Worm (Caenorhabditis elegans) whole organism, early embryonic: Measurements from ENCODE around the gene osta-2.

Source experiments
- F13C5.2 ChIP-seq: sonication (generic microtip); optimal IDR thresholded peaks from 2 replicates; lab custom pipeline; 2017; ENCODE audit warnings: mild to moderate bottlenecking, missing genetic modification characterization, inconsistent platforms, missing compliant biosample characterization
- aly-1 ChIP-seq: sonication (generic microtip); optimal IDR thresholded peaks from 2 replicates; lab custom pipeline; 2016; ENCODE audit warnings: missing genetic modification characterization, missing compliant biosample characterization
- ama-1 ChIP-seq: fragments of 150-350 bp; optimal IDR thresholded peaks from 2 replicates; lab custom pipeline; 2014
- ceh-13 ChIP-seq: fragments of 200-800 bp; sonication (Bioruptor generic); optimal IDR thresholded peaks from 2 replicates; lab custom pipeline; 2018; ENCODE audit warnings: mild to moderate bottlenecking, missing genetic modification characterization, missing compliant biosample characterization
- flt-1 ChIP-seq: fragments of 200-800 bp; sonication (Bioruptor generic); IDR thresholded peaks from 2 replicates; pipeline ENCODE4 v1.3.6; 2022; ENCODE audit warnings: missing genetic modification characterization, missing compliant biosample characterization
- hmg-4 ChIP-seq: fragments of 200-800 bp; sonication (Bioruptor generic); optimal IDR thresholded peaks from 2 replicates; lab custom pipeline; 2018; ENCODE audit warnings: mild to moderate bottlenecking, missing genetic modification characterization, missing compliant biosample characterization
- hnd-1 ChIP-seq: sonication (generic microtip); optimal IDR thresholded peaks from 2 replicates; lab custom pipeline; 2016; ENCODE audit warnings: missing genetic modification characterization, missing compliant biosample characterization
- pes-1 ChIP-seq: fragments of 200-800 bp; sonication (Bioruptor generic); IDR thresholded peaks from 2 replicates; pipeline ENCODE4 v1.3.6; 2022; ENCODE audit warnings: missing genetic modification reagents, missing genetic modification characterization, missing compliant biosample characterization
- sea-1 ChIP-seq: fragments of 200-800 bp; sonication (Bioruptor generic); conservative IDR thresholded peaks from 2 replicates; pipeline ENCODE4 v1.3.6; 2022; ENCODE audit warnings: missing genetic modification characterization, missing compliant biosample characterization
- tbx-11 ChIP-seq: fragments of 200-800 bp; sonication (Bioruptor generic); IDR thresholded peaks from 2 replicates; pipeline ENCODE4 v1.3.6; 2022; ENCODE audit warnings: missing genetic modification characterization, missing compliant biosample characterization
- tbx-37 ChIP-seq: fragments of 200-800 bp; sonication (Bioruptor generic); conservative IDR thresholded peaks from 2 replicates; pipeline ENCODE4 v1.3.6; 2022; ENCODE audit warnings: missing genetic modification reagents, missing genetic modification characterization, missing compliant biosample characterization
- tra-4 ChIP-seq: sonication (generic microtip); optimal IDR thresholded peaks from 2 replicates; lab custom pipeline; 2017; ENCODE audit warnings: missing genetic modification characterization, missing compliant biosample characterization

ce11 chrII:5661735-5662177, 45.7 kb upstream of the osta-2 start:
- TF ChIP-seq tbx-37 (peak; percentile 72), pes-1 (GFP tag; lab: Robert Waterston, UW) (peak; percentile 83), ceh-13 (GFP tag; lab: Kevin White, UChicago) (peak; percentile 19), ama-1 (lab: Kevin White, UChicago) (peak; percentile 96), tbx-11 (GFP tag; lab: Robert Waterston, UW) (peak; percentile 80), flt-1 (GFP tag; lab: Robert Waterston, UW) (peak; percentile 73), tra-4 (peak; percentile 72), sea-1 (GFP tag; lab: Robert Waterston, UW) (peak; percentile 93), F13C5.2 (peak; percentile 73), hnd-1 (tag; lab: Kevin White, UChicago) (peak; percentile 64), hmg-4 (GFP tag; lab: Kevin White, UChicago) (peak; percentile 92), aly-1 (peak; percentile 83)
